Fruit fly (Drosophila melanogaster): Measurements from ENCODE around the gene rha.
A peak's percentile ranks its signal among the peaks of the same experiment; 100 is the strongest.

rha gene

DNA sequence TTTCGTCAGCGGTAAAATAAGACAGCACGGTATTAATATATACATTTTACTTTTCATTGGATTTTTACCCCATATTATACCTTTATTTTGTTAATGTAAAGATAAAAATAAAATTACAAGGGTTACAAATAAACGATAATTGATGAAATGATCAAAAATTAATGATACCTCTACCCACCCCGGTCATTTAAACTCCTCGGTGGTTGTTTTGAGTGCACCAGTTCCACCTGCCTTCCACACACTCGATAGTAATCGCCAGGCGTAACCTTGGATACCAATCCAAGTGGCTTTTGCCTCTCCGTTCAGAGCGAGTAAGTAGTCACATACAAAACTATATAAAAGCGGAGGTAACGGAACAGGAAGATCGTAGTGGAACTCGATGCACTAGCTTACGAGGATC lies at the start of gene rha:
Gene rha (plus strand): TSS at position 301 of the 400 bp plus-strand sequence.
- no peak for TF ChIP-seq ash1 (GFP tag; optimal IDR thresholded peaks at IDR 0.05)
- no peak for TF ChIP-seq Atf3 (GFP tag; optimal IDR thresholded peaks at IDR 0.05)
- TF ChIP-seq az2 (GFP tag; optimal IDR thresholded peaks at IDR 0.05) = no peak
- TF ChIP-seq fd96Cb (tag; optimal IDR thresholded peaks at IDR 0.05) = no peak
- no peak for TF ChIP-seq eyg (GFP tag; optimal IDR thresholded peaks at IDR 0.05)
- no peak for TF ChIP-seq klu (GFP tag; IDR thresholded peaks at IDR 0.05)
- TF ChIP-seq dmrt11E (tag; optimal IDR thresholded peaks at IDR 0.05) = no peak
- TF ChIP-seq CG12219 (GFP tag; optimal IDR thresholded peaks at IDR 0.05) = no peak
- no peak for TF ChIP-seq trh (GFP tag; optimal IDR thresholded peaks at IDR 0.05)
- no peak for TF ChIP-seq crc (GFP tag; optimal IDR thresholded peaks at IDR 0.05)
- TF ChIP-seq Trl (optimal IDR thresholded peaks at IDR 0.05) = no peak
- no peak for TF ChIP-seq Trl (GFP tag; optimal IDR thresholded peaks at IDR 0.05)
- TF ChIP-seq ind (GFP tag; optimal IDR thresholded peaks at IDR 0.05) = no peak
- no peak for TF ChIP-seq gcm2 (GFP tag; optimal IDR thresholded peaks at IDR 0.05)

DNA sequence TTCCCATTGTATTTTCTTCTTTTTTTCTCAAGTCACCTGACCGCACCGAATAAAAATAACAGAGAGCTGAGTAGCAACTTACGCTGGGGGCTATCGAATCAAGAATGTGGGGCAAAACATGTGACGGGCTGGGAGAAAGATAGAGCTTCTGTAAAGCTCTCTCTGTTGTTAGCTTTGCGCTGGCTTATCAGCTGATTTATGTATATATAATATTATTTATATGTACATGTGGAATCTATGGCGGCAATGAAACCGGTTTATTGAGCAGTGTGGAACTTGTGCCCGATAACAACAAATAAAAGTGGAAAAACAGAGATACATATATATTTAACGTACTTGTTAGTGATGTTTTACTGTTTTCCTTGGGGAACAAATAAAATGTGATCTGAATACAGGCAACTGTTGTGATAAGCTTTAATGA lies 47.2 kb upstream of the rha start, which contains the start of gene CG31098:
Gene CG31098 (minus strand): TSS at position 114 of the 421 bp plus-strand sequence.
- TF ChIP-seq fu2 (GFP tag; optimal IDR thresholded peaks at IDR 0.05) = no peak
- TF ChIP-seq odd (GFP tag; optimal IDR thresholded peaks at IDR 0.05) = peak; percentile 53
- TF ChIP-seq Oaz (GFP tag; IDR thresholded peaks at IDR 0.05) = no peak
- peak; percentile 72 for TF ChIP-seq CG3995 (GFP tag; optimal IDR thresholded peaks at IDR 0.05)
- TF ChIP-seq crp (GFP tag; optimal IDR thresholded peaks at IDR 0.05) = peak in 1 of 2 experiments; percentile 71
- peak; percentile 95 for TF ChIP-seq sd (tag; optimal IDR thresholded peaks at IDR 0.05)
- TF ChIP-seq CG13894 (tag; optimal IDR thresholded peaks at IDR 0.05) = peak; percentile 51
- no peak for TF ChIP-seq CG4617 (GFP tag; optimal IDR thresholded peaks at IDR 0.05; ENCODE audit: borderline replicate concordance)
- no peak for TF ChIP-seq CG17802 (tag; optimal IDR thresholded peaks at IDR 0.05)
- TF ChIP-seq CG15269 (tag; optimal IDR thresholded peaks at IDR 0.05) = peak; percentile 50
- peak; percentile 30 for TF ChIP-seq scrt (GFP tag; optimal IDR thresholded peaks at IDR 0.05)
- no peak for TF ChIP-seq run (tag; optimal IDR thresholded peaks at IDR 0.05)
- peak; percentile 58 for TF ChIP-seq CG15514 (GFP tag; optimal IDR thresholded peaks at IDR 0.05)
- peak; percentile 76 for TF ChIP-seq mirr (GFP tag; optimal IDR thresholded peaks at IDR 0.05)
- TF ChIP-seq Mes4 (GFP tag; optimal IDR thresholded peaks at IDR 0.05) = no peak
- TF ChIP-seq crc (GFP tag; optimal IDR thresholded peaks at IDR 0.05) = no peak
- TF ChIP-seq CG17385 (GFP tag; optimal IDR thresholded peaks at IDR 0.05) = peak; percentile 47
- TF ChIP-seq MTF-1 (GFP tag; optimal IDR thresholded peaks at IDR 0.05; ENCODE audit: borderline replicate concordance) = peak; percentile 33
- peak; percentile 66 for TF ChIP-seq BtbVII (GFP tag; optimal IDR thresholded peaks at IDR 0.05)
- peak; percentile 35 for TF ChIP-seq Vsx1 (GFP tag; optimal IDR thresholded peaks at IDR 0.05)
- peak; percentile 87 for TF ChIP-seq CG34376 (GFP tag; optimal IDR thresholded peaks at IDR 0.05)
- TF ChIP-seq hkb (optimal IDR thresholded peaks at IDR 0.05) = no peak
- no peak; the same call in none of the 2 replicates for TF ChIP-seq hkb (GFP tag; IDR thresholded peaks at IDR 0.05)
- no peak for TF ChIP-seq Sry-β (GFP tag; optimal IDR thresholded peaks at IDR 0.05)
- TF ChIP-seq sug (tag; optimal IDR thresholded peaks at IDR 0.05) = peak; percentile 90
- TF ChIP-seq CG30020 (tag; optimal IDR thresholded peaks at IDR 0.05) = no peak
- peak; percentile 78 for TF ChIP-seq CG32767 (GFP tag; IDR thresholded peaks at IDR 0.05)
- TF ChIP-seq CG13296 (GFP tag; optimal IDR thresholded peaks at IDR 0.05) = peak; percentile 70
- TF ChIP-seq ac (GFP tag; optimal IDR thresholded peaks at IDR 0.05) = no peak
- TF ChIP-seq bowl (GFP tag; IDR thresholded peaks at IDR 0.05) = no peak
- TF ChIP-seq tap (tag; optimal IDR thresholded peaks at IDR 0.05) = peak; percentile 22
- peak; percentile 48 for TF ChIP-seq CG18599 (GFP tag; optimal IDR thresholded peaks at IDR 0.05)
- TF ChIP-seq sqz (GFP tag; optimal IDR thresholded peaks at IDR 0.05) = no peak
- TF ChIP-seq CG13424 (tag; optimal IDR thresholded peaks at IDR 0.05) = peak; percentile 12
- peak; percentile 54 for TF ChIP-seq CG2678 (tag; optimal IDR thresholded peaks at IDR 0.05)
- no peak for TF ChIP-seq CG12744 (GFP tag; optimal IDR thresholded peaks at IDR 0.05)
- TF ChIP-seq CG32532 (GFP tag; IDR thresholded peaks at IDR 0.05) = peak; percentile 26; the same call in 1 of the 2 replicates
